Worm (Caenorhabditis elegans): Measurements from ENCODE around the gene srd-33.

DNA sequence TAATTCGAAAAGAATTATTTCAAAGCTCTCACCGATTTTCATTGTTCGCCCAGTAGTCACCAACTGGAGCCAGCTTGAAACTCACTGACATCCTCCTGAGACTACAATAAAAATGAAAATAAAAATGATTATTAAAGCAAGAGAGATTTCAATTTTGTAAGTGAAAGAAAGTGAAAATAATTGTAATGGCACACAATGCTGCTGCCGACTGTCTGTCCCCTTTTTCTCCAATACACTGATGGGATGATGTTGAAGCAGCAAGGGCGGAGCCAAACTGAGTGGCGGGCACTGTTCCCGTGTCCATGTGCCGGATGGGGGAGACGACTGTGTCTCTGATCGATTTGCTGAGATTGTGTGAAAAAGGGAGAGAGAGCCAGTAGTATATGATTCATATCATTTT lies 37.8 kb upstream of the srd-33 start, which contains the start of gene C37H5.14:
- no peak for TF ChIP-seq ttx-3 (tag; optimal IDR thresholded peaks at IDR 0.05)
- no peak for TF ChIP-seq ceh-48 (tag; optimal IDR thresholded peaks at IDR 0.05)
- no peak for TF ChIP-seq ztf-16 (tag; optimal IDR thresholded peaks at IDR 0.05)
- no peak for TF ChIP-seq ceh-19 (GFP tag; optimal IDR thresholded peaks at IDR 0.05)
- TF ChIP-seq ceh-9 (tag; optimal IDR thresholded peaks at IDR 0.05), result no peak
- no peak for TF ChIP-seq sox-2 (GFP tag; IDR thresholded peaks at IDR 0.05)
- no peak for TF ChIP-seq F13H6.1 (tag; optimal IDR thresholded peaks at IDR 0.05)
- no peak for TF ChIP-seq fkh-10 (GFP tag; optimal IDR thresholded peaks at IDR 0.05)
- TF ChIP-seq elt-4 (tag; optimal IDR thresholded peaks at IDR 0.05), result no peak

Measured in whole organism, late embryonic.